Worm (Caenorhabditis elegans): ENCODE results near the gene F02C9.1.
"Not testable (repeated sequence)": the region's sequence is repeated elsewhere in the genome, so short reads cannot be mapped to it uniquely, and the experiment has no call there.

The F02C9.1 gene

ce11 chrV:3100527-3100926, 38.0 kb upstream of the F02C9.1 start:
- no peak for TF ChIP-seq unc-86 (tag; optimal IDR thresholded peaks at IDR 0.05)
- TF ChIP-seq pros-1 (tag; optimal IDR thresholded peaks at IDR 0.05): no peak

ce11 chrV:3102049-3102448, 36.5 kb upstream of the F02C9.1 start, which contains the start of gene Y73C8C.4:
TSS of gene Y73C8C.4 (minus strand) at chrV:3102149.
- TF ChIP-seq ets-4 (tag; optimal IDR thresholded peaks at IDR 0.05); mec-3 (tag; optimal IDR thresholded peaks at IDR 0.05; ENCODE audit: borderline replicate concordance); dmd-4 (tag; optimal IDR thresholded peaks at IDR 0.05; ENCODE audit: borderline replicate concordance): not testable (repeated sequence)

- no peak for TF ChIP-seq tbx-7 (tag; optimal IDR thresholded peaks at IDR 0.05)
- no peak for TF ChIP-seq odd-2 (tag; optimal IDR thresholded peaks at IDR 0.05)
- no peak for TF ChIP-seq fax-1 (tag; optimal IDR thresholded peaks at IDR 0.05)
- no peak for TF ChIP-seq pha-4 (tag; optimal IDR thresholded peaks at IDR 0.05)
- TF ChIP-seq K09A11.1 (tag; optimal IDR thresholded peaks at IDR 0.05; ENCODE audit: insufficient read depth): no peak
- no peak for TF ChIP-seq hlh-30 (tag; optimal IDR thresholded peaks at IDR 0.05; ENCODE audit: insufficient read depth)
- no peak for TF ChIP-seq unc-55 (GFP tag; optimal IDR thresholded peaks at IDR 0.05)
- TF ChIP-seq ahr-1 (tag; optimal IDR thresholded peaks at IDR 0.05): no peak
- no peak for TF ChIP-seq madf-2 (tag; optimal IDR thresholded peaks at IDR 0.05)
- no peak for TF ChIP-seq eyg-1 (tag; optimal IDR thresholded peaks at IDR 0.05)
- TF ChIP-seq ceh-34 (tag; optimal IDR thresholded peaks at IDR 0.05): no peak
- no peak for TF ChIP-seq pag-3 (tag; optimal IDR thresholded peaks at IDR 0.05; ENCODE audit: borderline replicate concordance)
- no peak for TF ChIP-seq hlh-13 (GFP tag; optimal IDR thresholded peaks at IDR 0.05)
- no peak for TF ChIP-seq fkh-6 (tag; optimal IDR thresholded peaks at IDR 0.05)
- TF ChIP-seq ets-4 (tag; optimal IDR thresholded peaks at IDR 0.05): no peak
- TF ChIP-seq unc-42 (tag; optimal IDR thresholded peaks at IDR 0.05): no peak
- TF ChIP-seq npax-4 (tag; optimal IDR thresholded peaks at IDR 0.05): no peak
Measured at ce11 chrV:3104134-3104533, 34.4 kb upstream of the F02C9.1 start, which contains the start of gene str-66. TSS of gene str-66 (minus strand) at chrV:3104234.

ce11 chrV:3105810-3106209, 32.7 kb upstream of the F02C9.1 start, which contains the start of gene str-69:
TSS of gene str-69 (minus strand) at chrV:3105910.
- TF ChIP-seq pat-9 (tag; optimal IDR thresholded peaks at IDR 0.05) (no peak), syd-9 (tag; optimal IDR thresholded peaks at IDR 0.05) (no peak), sdc-2 (tag; optimal IDR thresholded peaks at IDR 0.05) (no peak), rnt-1 (tag; optimal IDR thresholded peaks at IDR 0.05) (no peak), hlh-8 (tag; optimal IDR thresholded peaks at IDR 0.05) (no peak), ref-2 (tag; optimal IDR thresholded peaks at IDR 0.05) (no peak), hlh-13 (GFP tag; optimal IDR thresholded peaks at IDR 0.05) (no peak), unc-42 (tag; optimal IDR thresholded peaks at IDR 0.05) (no peak), eyg-1 (tag; optimal IDR thresholded peaks at IDR 0.05) (no peak)

- TF ChIP-seq K02D7.2 (tag; optimal IDR thresholded peaks at IDR 0.05): no peak
- no peak for TF ChIP-seq dmd-4 (tag; optimal IDR thresholded peaks at IDR 0.05; ENCODE audit: borderline replicate concordance)
- TF ChIP-seq dve-1 (tag; optimal IDR thresholded peaks at IDR 0.05): no peak
- no peak for TF ChIP-seq lim-6 (tag; optimal IDR thresholded peaks at IDR 0.05)
- no peak for TF ChIP-seq pax-1 (tag; optimal IDR thresholded peaks at IDR 0.05)
- TF ChIP-seq eyg-1 (tag; optimal IDR thresholded peaks at IDR 0.05): no peak
- no peak for TF ChIP-seq ref-2 (tag; optimal IDR thresholded peaks at IDR 0.05)
- no peak for TF ChIP-seq ceh-6 (GFP tag; optimal IDR thresholded peaks at IDR 0.05)
- no peak for TF ChIP-seq unc-55 (GFP tag; optimal IDR thresholded peaks at IDR 0.05)
- TF ChIP-seq ceh-18 (tag; optimal IDR thresholded peaks at IDR 0.05): no peak
- TF ChIP-seq odd-2 (tag; optimal IDR thresholded peaks at IDR 0.05): no peak
Measured at ce11 chrV:3106785-3107184, 31.7 kb upstream of the F02C9.1 start.
